Worm (Caenorhabditis elegans) whole organism, early embryonic: Measurements from ENCODE around the gene nhr-19.

Experiments used
- aly-1 ChIP-seq: sonication (generic microtip); optimal IDR thresholded peaks from 2 replicates; lab custom pipeline; 2016; ENCODE audit warnings: missing genetic modification characterization, missing compliant biosample characterization
- ceh-36 ChIP-seq: sonication (generic microtip); optimal IDR thresholded peaks from 2 replicates; lab custom pipeline; 2016; ENCODE audit warnings: missing genetic modification characterization, inconsistent platforms, missing compliant biosample characterization
- flt-1 ChIP-seq: fragments of 200-800 bp; sonication (Bioruptor generic); IDR thresholded peaks from 2 replicates; pipeline ENCODE4 v1.3.6; 2022; ENCODE audit warnings: missing genetic modification characterization, missing compliant biosample characterization
- hnd-1 ChIP-seq: sonication (generic microtip); optimal IDR thresholded peaks from 2 replicates; lab custom pipeline; 2016; ENCODE audit warnings: missing genetic modification characterization, missing compliant biosample characterization

DNA sequence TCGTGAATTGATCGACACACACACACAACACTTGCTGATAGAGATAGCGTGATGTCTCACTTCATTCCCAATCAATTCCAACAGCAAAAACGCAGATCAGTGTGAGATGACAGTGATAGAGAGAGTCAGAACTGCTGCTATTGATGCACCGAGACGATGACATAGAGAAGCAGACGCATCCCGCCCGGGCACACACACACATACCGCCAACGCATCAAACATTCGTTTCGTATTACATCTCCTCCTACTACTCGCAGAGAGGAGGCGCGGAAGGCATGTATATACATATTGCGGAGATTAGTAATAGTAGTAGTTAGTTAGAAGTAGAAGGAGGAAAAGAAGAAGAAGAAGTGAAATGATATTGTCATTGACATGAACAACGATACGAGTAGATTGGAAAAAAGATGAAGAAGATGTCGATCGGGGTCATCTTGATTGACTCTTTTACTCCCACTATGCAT lies 14.1 kb upstream of the nhr-19 start:
- no peak for TF ChIP-seq aly-1 (tag; lab: Kevin White, UChicago)
- no peak for TF ChIP-seq hnd-1 (tag; lab: Kevin White, UChicago)
- TF ChIP-seq flt-1 (GFP tag; lab: Robert Waterston, UW): no peak
- no peak for TF ChIP-seq ceh-36 (tag; lab: Kevin White, UChicago)
